Fruit fly (Drosophila melanogaster) whole organism, embryonic: Measurements from ENCODE around the gene CG13962.

ENCODE experiments used
- CG12942 ChIP-seq: fragments of 200-800 bp; sonication (Bioruptor generic); optimal IDR thresholded peaks from 3 replicates; lab custom pipeline; 2016; ENCODE audit warnings: missing biosample characterization, missing genetic modification characterization
- CG4282 ChIP-seq: fragments of 200-800 bp; sonication (Bioruptor generic); optimal IDR thresholded peaks from 2 replicates; lab custom pipeline; 2016; ENCODE audit warnings: missing biosample characterization, missing genetic modification characterization
- Mes4 ChIP-seq: fragments of 200-800 bp; sonication (Bioruptor generic); optimal IDR thresholded peaks from 2 replicates; lab custom pipeline; 2016; ENCODE audit warnings: missing biosample characterization, missing genetic modification characterization
- Nf-YC ChIP-seq: fragments of 200-800 bp; optimal IDR thresholded peaks from 3 replicates; lab custom pipeline; 2019; ENCODE audit warnings: missing biosample characterization, mild to moderate bottlenecking, missing genetic modification characterization, moderate library complexity
- Xrp1 ChIP-seq: fragments of 200-800 bp; sonication (Bioruptor generic); IDR thresholded peaks from 2 replicates; pipeline ENCODE4 v1.3.6; 2022; ENCODE audit warnings: missing biosample characterization, missing genetic modification characterization
- ato ChIP-seq: fragments of 200-800 bp; sonication (Bioruptor generic); IDR thresholded peaks from 2 replicates; pipeline ENCODE4 v1.3.6; 2022; ENCODE audit warnings: missing biosample characterization, missing genetic modification characterization; ENCODE audit not compliant: partially characterized antibody
- pfk ChIP-seq: fragments of 200-800 bp; sonication (Bioruptor generic); optimal IDR thresholded peaks from 2 replicates; lab custom pipeline; 2018; ENCODE audit warnings: missing biosample characterization, mild to moderate bottlenecking, missing genetic modification characterization, moderate library complexity
- rib ChIP-seq: fragments of 200-800 bp; sonication (Bioruptor generic); IDR thresholded peaks from 2 replicates; pipeline ENCODE4 v1.3.6; 2022; ENCODE audit warnings: missing biosample characterization, missing genetic modification characterization

DNA sequence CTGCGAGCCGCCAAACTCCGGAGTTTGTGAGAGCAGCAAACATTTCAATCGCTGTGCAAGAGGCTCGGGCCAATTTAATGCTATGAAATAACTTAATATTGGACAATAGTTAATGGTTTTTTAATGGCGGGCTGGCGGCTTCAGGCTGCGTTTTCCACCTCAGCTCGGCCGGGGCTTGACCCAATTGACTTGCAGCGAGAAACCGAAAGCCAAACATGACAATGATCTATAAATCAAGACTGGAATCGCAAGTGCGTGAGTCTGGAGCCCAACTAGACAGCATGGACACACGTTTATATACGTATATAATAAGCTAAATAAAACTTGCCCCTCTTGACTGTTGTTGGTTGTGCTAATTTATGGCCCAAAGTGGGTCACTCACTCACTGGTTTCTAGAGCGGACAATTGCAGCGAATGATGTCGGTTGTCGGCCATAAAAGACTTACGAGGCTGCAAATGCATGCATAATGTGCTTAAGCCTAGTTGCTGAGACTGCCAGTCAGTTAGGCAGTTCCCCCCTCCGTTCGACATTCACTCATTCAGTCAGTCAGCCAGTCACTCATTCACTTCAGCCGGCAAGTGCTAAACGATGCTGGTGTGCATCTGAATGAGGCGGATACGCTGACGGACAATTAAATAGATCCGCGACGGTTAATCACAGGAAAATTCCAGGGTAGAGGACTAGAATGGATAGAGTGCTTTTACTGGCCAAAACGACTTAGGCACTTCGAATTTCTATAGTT lies 29.3 kb downstream of the CG13962 start:
- TF ChIP-seq Xrp1 = no peak
- no peak for TF ChIP-seq CG12942 (GFP tag; lab: Kevin White, UChicago)
- TF ChIP-seq Mes4 (GFP tag; lab: Kevin White, UChicago) = no peak
- TF ChIP-seq rib (GFP tag; lab: Robert Waterston, UW) = no peak
- no peak for TF ChIP-seq pfk (GFP tag; lab: Kevin White, UChicago)
- TF ChIP-seq ato (GFP tag; lab: Robert Waterston, UW) = no peak
- no peak for TF ChIP-seq Nf-YC (tag; lab: Kevin White, UChicago)
- TF ChIP-seq CG4282 (GFP tag; lab: Kevin White, UChicago) = no peak
